Worm (Caenorhabditis elegans) whole organism, young adult: ENCODE data around the gene C18A3.3.
A peak's percentile ranks its signal among the peaks of the same experiment; 100 is the strongest.
"Not testable (repeated sequence)": the region's sequence is repeated elsewhere in the genome, so short reads cannot be mapped to it uniquely, and the experiment has no call there.

Source experiments
- C06A6.2 ChIP-seq: fragments of 200-800 bp; sonication (Bioruptor generic); conservative IDR thresholded peaks from 2 replicates; pipeline ENCODE4 v1.3.6; 2022; ENCODE audit warnings: missing genetic modification characterization, missing compliant biosample characterization
- C17E4.6 ChIP-seq: fragments of 200-800 bp; sonication (Bioruptor generic); IDR thresholded peaks from 2 replicates; pipeline ENCODE4 v1.3.6; 2022; ENCODE audit warnings: missing genetic modification reagents, missing genetic modification characterization, missing compliant biosample characterization
- D2030.7 ChIP-seq: fragments of 200-800 bp; sonication (Bioruptor generic); IDR thresholded peaks from 2 replicates; pipeline ENCODE4 v1.3.6; 2022; ENCODE audit warnings: missing genetic modification reagents, missing genetic modification characterization, missing compliant biosample characterization
- F22D6.2 ChIP-seq: sonication (generic microtip); optimal IDR thresholded peaks from 2 replicates; lab custom pipeline; 2016; ENCODE audit warnings: mild to moderate bottlenecking, missing genetic modification characterization, missing compliant biosample characterization
- F52B5.7 ChIP-seq: sonication (generic microtip); optimal IDR thresholded peaks from 2 replicates; lab custom pipeline; 2016; ENCODE audit warnings: mild to moderate bottlenecking, missing genetic modification characterization, missing compliant biosample characterization
- T07F8.4 ChIP-seq: sonication (generic microtip); optimal IDR thresholded peaks from 2 replicates; lab custom pipeline; 2016; ENCODE audit warnings: mild to moderate bottlenecking, missing genetic modification characterization, moderate library complexity, missing compliant biosample characterization
- Y53F4B.3 ChIP-seq: fragments of 200-800 bp; sonication (Bioruptor generic); IDR thresholded peaks from 2 replicates; pipeline ENCODE4 v1.3.6; 2022; ENCODE audit warnings: missing genetic modification reagents, missing genetic modification characterization, missing compliant biosample characterization
- ZK185.1 ChIP-seq: sonication (generic microtip); optimal IDR thresholded peaks from 2 replicates; lab custom pipeline; 2016; ENCODE audit warnings: mild to moderate bottlenecking, missing genetic modification characterization, missing compliant biosample characterization; ENCODE audit not compliant: poor library complexity, severe bottlenecking
- attf-3 ChIP-seq: fragments of 200-800 bp; sonication (Bioruptor generic); conservative IDR thresholded peaks from 2 replicates; pipeline ENCODE4 v1.3.6; 2022; ENCODE audit warnings: missing genetic modification reagents, missing genetic modification characterization, missing compliant biosample characterization
- ceh-40 ChIP-seq: fragments of 200-800 bp; sonication (Bioruptor generic); IDR thresholded peaks from 2 replicates; pipeline ENCODE4 v1.3.6; 2022; ENCODE audit warnings: missing genetic modification characterization, missing compliant biosample characterization
- ceh-91 ChIP-seq: fragments of 200-800 bp; sonication (Bioruptor generic); IDR thresholded peaks from 2 replicates; pipeline ENCODE4 v1.3.6; 2022; ENCODE audit warnings: missing genetic modification reagents, missing genetic modification characterization, missing compliant biosample characterization
- dox-1 ChIP-seq: fragments of 200-800 bp; sonication (Bioruptor generic); IDR thresholded peaks from 2 replicates; pipeline ENCODE4 v1.3.6; 2022; ENCODE audit warnings: missing genetic modification reagents, missing genetic modification characterization, missing compliant biosample characterization
- ets-4 ChIP-seq: fragments of 200-800 bp; sonication (Bioruptor generic); optimal IDR thresholded peaks from 2 replicates; lab custom pipeline; 2018; ENCODE audit warnings: mild to moderate bottlenecking, missing genetic modification characterization, missing compliant biosample characterization
- him-1 ChIP-seq: sonication (generic microtip); optimal IDR thresholded peaks from 2 replicates; lab custom pipeline; 2016; ENCODE audit warnings: missing genotype, missing genetic modification reagents, missing genetic modification characterization, missing compliant biosample characterization
- hsf-1 ChIP-seq: fragments of 200-800 bp; sonication (Bioruptor generic); IDR thresholded peaks from 2 replicates; pipeline ENCODE4 v1.3.6; 2022; ENCODE audit warnings: missing genetic modification reagents, missing genetic modification characterization, missing compliant biosample characterization
- madf-6 ChIP-seq: fragments of 200-800 bp; sonication (Bioruptor generic); IDR thresholded peaks from 2 replicates; pipeline ENCODE4 v1.3.6; 2022; ENCODE audit warnings: missing genetic modification reagents, missing genetic modification characterization, missing compliant biosample characterization
- mel-28 ChIP-seq: sonication (generic microtip); optimal IDR thresholded peaks from 2 replicates; lab custom pipeline; 2016; ENCODE audit warnings: borderline replicate concordance, mild to moderate bottlenecking, missing genetic modification characterization, missing compliant biosample characterization
- mxl-1 ChIP-seq: sonication (generic microtip); optimal IDR thresholded peaks from 2 replicates; lab custom pipeline; 2016; ENCODE audit warnings: missing genetic modification characterization, missing compliant biosample characterization
- nfya-1 ChIP-seq: sonication (generic microtip); optimal IDR thresholded peaks from 2 replicates; lab custom pipeline; 2017; ENCODE audit warnings: antibody characterized with exemption, missing compliant biosample characterization, missing genetic modification characterization, borderline replicate concordance; ENCODE audit not compliant: insufficient read depth
- nhr-80 ChIP-seq: sonication (generic microtip); optimal IDR thresholded peaks from 2 replicates; lab custom pipeline; 2016; ENCODE audit warnings: missing genetic modification characterization, missing compliant biosample characterization
- repo-1 ChIP-seq: sonication (generic microtip); optimal IDR thresholded peaks from 2 replicates; lab custom pipeline; 2017; ENCODE audit warnings: mild to moderate bottlenecking, missing genetic modification characterization, missing compliant biosample characterization
- rpc-1 ChIP-seq, 2 experiments: fragments of 150-350 bp in 1 of 2; sonication (generic microtip) in 1 of 2; optimal IDR thresholded peaks; 2 replicates each; lab custom pipeline; 2014 to 2018; ENCODE audit warnings: missing biosample characterization in 1 of 2, missing genetic modification characterization in 1 of 2, missing genetic modification reagents in 1 of 2, missing genotype in 1 of 2
- sdz-38 ChIP-seq: sonication (generic microtip); optimal IDR thresholded peaks from 2 replicates; lab custom pipeline; 2016; ENCODE audit warnings: missing genotype, missing genetic modification characterization, missing compliant biosample characterization
- tlf-1 ChIP-seq: fragments of 200-800 bp; sonication (Bioruptor generic); optimal IDR thresholded peaks from 2 replicates; lab custom pipeline; 2018; ENCODE audit warnings: mild to moderate bottlenecking, missing genetic modification characterization, missing compliant biosample characterization
- xnd-1 ChIP-seq: sonication (generic microtip); optimal IDR thresholded peaks from 2 replicates; lab custom pipeline; 2016; ENCODE audit warnings: missing genotype, missing genetic modification reagents, missing genetic modification characterization, missing compliant biosample characterization
- ztf-28 ChIP-seq: fragments of 200-800 bp; sonication (Bioruptor generic); IDR thresholded peaks from 2 replicates; pipeline ENCODE4 v1.3.6; 2022; ENCODE audit warnings: missing genetic modification reagents, missing genetic modification characterization, missing compliant biosample characterization
- ztf-6 ChIP-seq: fragments of 200-800 bp; sonication (Bioruptor generic); IDR thresholded peaks from 2 replicates; pipeline ENCODE4 v1.3.6; 2022; ENCODE audit warnings: missing genetic modification reagents, missing genetic modification characterization, missing compliant biosample characterization

C18A3.3 gene

ce11 chrII:5747312-5747711 is 31.2 kb downstream of the C18A3.3 start:
- TF ChIP-seq C06A6.2 (GFP tag; lab: Robert Waterston, UW) (no peak), mel-28 (tag; lab: Kevin White, UChicago) (no peak), tlf-1 (GFP tag; lab: Kevin White, UChicago) (no peak), nhr-80 (tag; lab: Kevin White, UChicago) (peak; percentile 47)
- TF ChIP-seq, all 124 proteins: peak for 1

DNA sequence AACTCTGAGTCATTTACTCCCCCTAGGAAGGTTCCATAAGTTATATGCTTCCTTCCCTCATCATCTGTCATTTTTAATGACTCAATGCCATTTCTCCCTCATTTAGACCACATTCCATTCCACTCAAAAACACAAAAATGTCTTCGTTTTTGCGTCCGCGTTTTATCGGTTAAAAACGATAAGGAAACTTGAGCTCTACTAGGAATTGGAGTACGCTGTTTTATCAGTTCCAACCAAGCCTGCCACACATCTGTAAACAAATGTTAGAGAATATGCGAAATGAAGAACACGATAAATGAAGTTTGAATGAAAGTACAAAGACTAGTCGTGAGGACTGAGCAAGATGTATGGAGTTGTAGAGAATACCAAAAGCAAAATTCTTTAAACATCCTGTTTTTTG is 32.3 kb downstream of the C18A3.3 start:
- TF ChIP-seq nhr-80 (tag; lab: Kevin White, UChicago) (peak; percentile 89), ets-4 (GFP tag; lab: Kevin White, UChicago) (peak; percentile 31), ztf-6 (GFP tag; lab: Robert Waterston, UW) (no peak), dox-1 (0 out of 2 replicates have a peak, but pooled peaks have one; percentile 26), mxl-1 (tag; lab: Kevin White, UChicago) (no peak), ceh-40 (no peak)

ce11 chrII:5749733-5750238 is 33.7 kb downstream of the C18A3.3 start, which contains the start of gene ifb-2:
Gene ifb-2, plus strand, starts transcription at chrII:5750188.
- TF ChIP-seq nhr-80 (tag; lab: Kevin White, UChicago) (peak; percentile 92), ztf-6 (GFP tag; lab: Robert Waterston, UW) (no peak), F22D6.2 (no peak), dox-1 (0 out of 2 replicates have a peak, but pooled peaks have one; percentile 15)

ce11 chrII:5751353-5751752 is 35.2 kb downstream of the C18A3.3 start:
- TF ChIP-seq hsf-1 (GFP tag; lab: Robert Waterston, UW) (0 out of 2 replicates have a peak, but pooled peaks have one; percentile 37), madf-6 (GFP tag; lab: Robert Waterston, UW) (no peak), xnd-1 (tag; lab: Kevin White, UChicago) (no peak), dox-1 (peak; percentile 63), nhr-80 (tag; lab: Kevin White, UChicago) (peak; percentile 96), attf-3 (no peak), ZK185.1 (tag; lab: Kevin White, UChicago) (peak; percentile 29)
- TF ChIP-seq, all 124 proteins: peak for 4

ce11 chrII:5754168-5754567 is 38.1 kb downstream of the C18A3.3 start, which contains the start of gene F10C1.8:
Gene F10C1.8, plus strand, starts transcription at chrII:5754468.
- TF ChIP-seq rpc-1 (optimal IDR thresholded peaks at IDR 0.05; lab: Kevin White, UChicago) (no peak), rpc-1 (tag; optimal IDR thresholded peaks at IDR 0.05; lab: Kevin White, UChicago) (no peak), ets-4 (GFP tag; lab: Kevin White, UChicago) (no peak), D2030.7 (GFP tag; lab: Robert Waterston, UW) (no peak), nfya-1 (tag; lab: Kevin White, UChicago) (no peak), sdz-38 (no peak), mxl-1 (tag; lab: Kevin White, UChicago) (no peak), C17E4.6 (no peak), T07F8.4 (tag; lab: Kevin White, UChicago) (no peak), ceh-91 (GFP tag; lab: Robert Waterston, UW) (no peak), mel-28 (tag; lab: Kevin White, UChicago) (no peak), F52B5.7 (tag; lab: Kevin White, UChicago) (no peak), repo-1 (tag; lab: Kevin White, UChicago) (no peak)

ce11 chrII:5757656-5758055 is 41.5 kb downstream of the C18A3.3 start, which contains the start of the genes F10C1.3 and F10C1.23:
Gene F10C1.3, minus strand, starts transcription at chrII:5757756.
Gene F10C1.23, plus strand, starts transcription at chrII:5758040.
- TF ChIP-seq Y53F4B.3 (GFP tag; lab: Robert Waterston, UW); him-1; ztf-28 (GFP tag; lab: Robert Waterston, UW): not testable (repeated sequence)
